Worm (Caenorhabditis elegans): ENCODE measurements around the gene mlc-1.

- TF ChIP-seq ztf-23 (GFP tag; IDR thresholded peaks at IDR 0.05): no peak
- no peak for TF ChIP-seq tab-1 (GFP tag; IDR thresholded peaks at IDR 0.05)
- TF ChIP-seq klf-2 (GFP tag; conservative IDR thresholded peaks at IDR 0.05): no peak
- TF ChIP-seq cog-1 (tag; optimal IDR thresholded peaks at IDR 0.05): no peak
- TF ChIP-seq flt-1 (GFP tag; IDR thresholded peaks at IDR 0.05): no peak
- TF ChIP-seq ref-1 (GFP tag; conservative IDR thresholded peaks at IDR 0.05): no peak
- no peak for TF ChIP-seq med-1 (GFP tag; optimal IDR thresholded peaks at IDR 0.05; ENCODE audit: insufficient read depth)
- TF ChIP-seq T22C8.4 (GFP tag; IDR thresholded peaks at IDR 0.05): no peak
- TF ChIP-seq ztf-29 (GFP tag; IDR thresholded peaks at IDR 0.05): no peak
These were observed 50.2 kb downstream of the mlc-1 start for ce11 chrX:17509048-17509776.

All from whole organism, midembryonic.